Worm (Caenorhabditis elegans) whole organism, L4 larva: Measurements from ENCODE around the gene T23G5.2.

ENCODE experiments used
- F26F4.8 ChIP-seq: fragments of 200-800 bp; sonication (Bioruptor generic); conservative IDR thresholded peaks from 2 replicates; pipeline ENCODE4 v1.3.6; 2022; ENCODE audit warnings: missing genetic modification characterization, missing compliant biosample characterization
- F37D6.2 ChIP-seq: sonication (generic microtip); optimal IDR thresholded peaks from 2 replicates; lab custom pipeline; 2016; ENCODE audit warnings: mild to moderate bottlenecking, missing genetic modification characterization, missing compliant biosample characterization
- R02D3.7 ChIP-seq: fragments of 150-350 bp; sonication (generic microtip); optimal IDR thresholded peaks from 3 replicates; lab custom pipeline; 2014; ENCODE audit warnings: missing biosample characterization, missing genetic modification characterization
- T20F7.1 ChIP-seq: fragments of 200-800 bp; sonication (Bioruptor generic); optimal IDR thresholded peaks from 2 replicates; lab custom pipeline; 2018; ENCODE audit warnings: mild to moderate bottlenecking, missing genetic modification characterization, missing compliant biosample characterization
- T26A8.4 ChIP-seq: fragments of 200-800 bp; sonication (Bioruptor generic); IDR thresholded peaks from 2 replicates; pipeline ENCODE4 v1.3.6; 2022; ENCODE audit warnings: missing genetic modification characterization, missing compliant biosample characterization
- Y5F2A.4 ChIP-seq: fragments of 200-800 bp; sonication (Bioruptor generic); optimal IDR thresholded peaks from 2 replicates; lab custom pipeline; 2018; ENCODE audit warnings: mild to moderate bottlenecking, missing genetic modification characterization, missing compliant biosample characterization
- Y75B8A.6 ChIP-seq: fragments of 200-800 bp; sonication (Bioruptor generic); IDR thresholded peaks from 2 replicates; pipeline ENCODE4 v1.3.6; 2022; ENCODE audit warnings: missing genetic modification reagents, missing genetic modification characterization, missing compliant biosample characterization
- ZK337.2 ChIP-seq: fragments of 200-800 bp; sonication (Bioruptor generic); IDR thresholded peaks from 2 replicates; pipeline ENCODE4 v1.3.6; 2022; ENCODE audit warnings: missing genetic modification reagents, missing genetic modification characterization, missing compliant biosample characterization
- aha-1 ChIP-seq: fragments of 150-350 bp; peaks from one replicate; lab custom pipeline; 2014; ENCODE audit warnings: missing biosample characterization, missing genetic modification characterization
- arid-1 ChIP-seq: fragments of 200-800 bp; sonication (Bioruptor generic); conservative IDR thresholded peaks from 2 replicates; pipeline ENCODE4 v1.3.6; 2022; ENCODE audit warnings: missing genetic modification reagents, missing genetic modification characterization, missing compliant biosample characterization
- attf-4 ChIP-seq: sonication (generic microtip); optimal IDR thresholded peaks from 3 replicates; lab custom pipeline; 2017; ENCODE audit warnings: missing biosample characterization, missing genetic modification characterization
- ceh-20 ChIP-seq: fragments of 200-800 bp; sonication (Bioruptor generic); IDR thresholded peaks from 2 replicates; pipeline ENCODE4 v1.3.6; 2022; ENCODE audit warnings: missing genetic modification reagents, missing genetic modification characterization, missing compliant biosample characterization
- ceh-32 ChIP-seq: sonication (generic microtip); optimal IDR thresholded peaks from 2 replicates; lab custom pipeline; 2016; ENCODE audit warnings: mild to moderate bottlenecking, missing genetic modification characterization, missing compliant biosample characterization; ENCODE audit not compliant: poor library complexity
- ceh-44 ChIP-seq: fragments of 200-800 bp; sonication (Bioruptor generic); IDR thresholded peaks from 2 replicates; pipeline ENCODE4 v1.3.6; 2022; ENCODE audit warnings: missing genetic modification reagents, missing genetic modification characterization, missing compliant biosample characterization
- cey-2 ChIP-seq: sonication (generic microtip); optimal IDR thresholded peaks from 3 replicates; lab custom pipeline; 2017; ENCODE audit warnings: missing genetic modification characterization, mild to moderate bottlenecking, missing compliant biosample characterization, antibody characterized with exemption, borderline replicate concordance; ENCODE audit not compliant: insufficient read depth
- ctbp-1 ChIP-seq: fragments of 200-800 bp; sonication (Bioruptor generic); IDR thresholded peaks from 2 replicates; pipeline ENCODE4 v1.3.6; 2022; ENCODE audit warnings: missing genetic modification reagents, missing genetic modification characterization, missing compliant biosample characterization
- daf-19 ChIP-seq: fragments of 200-800 bp; sonication (Bioruptor generic); conservative IDR thresholded peaks from 2 replicates; pipeline ENCODE4 v1.3.6; 2022; ENCODE audit warnings: missing genetic modification characterization, missing compliant biosample characterization
- dmd-8 ChIP-seq: fragments of 200-800 bp; sonication (Bioruptor generic); IDR thresholded peaks from 2 replicates; pipeline ENCODE4 v1.3.6; 2022; ENCODE audit warnings: missing genetic modification characterization, missing compliant biosample characterization
- dpl-1 ChIP-seq: fragments of 150-350 bp; optimal IDR thresholded peaks from 2 replicates; lab custom pipeline; 2014; ENCODE audit warnings: missing biosample characterization, missing genetic modification reagents, missing genetic modification characterization
- dve-1 ChIP-seq: sonication (generic microtip); optimal IDR thresholded peaks from 2 replicates; lab custom pipeline; 2017; ENCODE audit warnings: antibody characterized with exemption, mild to moderate bottlenecking, missing genetic modification characterization, missing compliant biosample characterization; ENCODE audit not compliant: insufficient read depth
- fos-1 ChIP-seq: fragments of 150-350 bp; optimal IDR thresholded peaks from 2 replicates; lab custom pipeline; 2014; ENCODE audit warnings: missing biosample characterization, missing genetic modification characterization
- hif-1 ChIP-seq, 2 experiments: sonication (generic microtip); optimal IDR thresholded peaks; 2 replicates each; lab custom pipeline; 2016 to 2017; ENCODE audit warnings: missing compliant biosample characterization in 2 of 2, missing genetic modification characterization in 2 of 2, missing genetic modification reagents in 2 of 2, missing genotype in 2 of 2, mild to moderate bottlenecking in 1 of 2
- hlh-11 ChIP-seq: fragments of 200-800 bp; sonication (Bioruptor generic); optimal IDR thresholded peaks from 2 replicates; lab custom pipeline; 2018; ENCODE audit warnings: mild to moderate bottlenecking, missing genetic modification characterization, missing compliant biosample characterization
- lin-15B ChIP-seq: fragments of 150-350 bp; sonication (generic microtip); optimal IDR thresholded peaks from 3 replicates; lab custom pipeline; 2014; ENCODE audit warnings: missing biosample characterization, missing genetic modification characterization
- lin-29 ChIP-seq: fragments of 200-800 bp; sonication (Bioruptor generic); IDR thresholded peaks from 2 replicates; pipeline ENCODE4 v1.3.6; 2022; ENCODE audit warnings: missing genetic modification reagents, missing genetic modification characterization, missing compliant biosample characterization
- lsy-2 ChIP-seq, 2 experiments: fragments of 150-350 bp in 1 of 2; sonication (generic microtip) in 1 of 2; optimal IDR thresholded peaks; 2 replicates each; lab custom pipeline; 2014 to 2017; ENCODE audit warnings: missing biosample characterization in 2 of 2, missing genetic modification characterization in 2 of 2
- mdl-1 ChIP-seq, 2 experiments: fragments of 150-350 bp in 1 of 2; sonication (generic microtip) in 1 of 2; optimal IDR thresholded peaks; 2 replicates each; lab custom pipeline; 2014 to 2017; ENCODE audit warnings: missing biosample characterization in 2 of 2, missing genetic modification characterization in 2 of 2
- mep-1 ChIP-seq: fragments of 150-350 bp; sonication (generic microtip); optimal IDR thresholded peaks from 3 replicates; lab custom pipeline; 2014; ENCODE audit warnings: missing biosample characterization, missing genetic modification characterization
- mxl-3 ChIP-seq: fragments of 200-800 bp; sonication (Bioruptor generic); optimal IDR thresholded peaks from 2 replicates; lab custom pipeline; 2018; ENCODE audit warnings: mild to moderate bottlenecking, missing genetic modification characterization, missing compliant biosample characterization
- nhr-11 ChIP-seq: fragments of 150-350 bp; optimal IDR thresholded peaks from 2 replicates; lab custom pipeline; 2014; ENCODE audit warnings: missing biosample characterization, missing genetic modification characterization
- nhr-111 ChIP-seq: fragments of 200-800 bp; sonication (Bioruptor generic); optimal IDR thresholded peaks from 2 replicates; lab custom pipeline; 2018; ENCODE audit warnings: mild to moderate bottlenecking, missing genetic modification characterization, missing compliant biosample characterization
- nhr-237 ChIP-seq: sonication (generic microtip); optimal IDR thresholded peaks from 2 replicates; lab custom pipeline; 2017; ENCODE audit warnings: missing biosample characterization, missing genetic modification characterization
- nhr-28 ChIP-seq: fragments of 150-350 bp; optimal IDR thresholded peaks from 2 replicates; lab custom pipeline; 2014; ENCODE audit warnings: missing biosample characterization, missing genetic modification characterization
- nhr-77 ChIP-seq: fragments of 150-350 bp; optimal IDR thresholded peaks from 2 replicates; lab custom pipeline; 2014; ENCODE audit warnings: missing biosample characterization, missing genetic modification characterization
- php-3 ChIP-seq: fragments of 200-800 bp; sonication (Bioruptor generic); IDR thresholded peaks from 2 replicates; pipeline ENCODE4 v1.3.6; 2022; ENCODE audit warnings: missing genetic modification reagents, missing genetic modification characterization, missing compliant biosample characterization
- pqm-1 ChIP-seq: sonication (generic microtip); optimal IDR thresholded peaks from 2 replicates; lab custom pipeline; 2017; ENCODE audit warnings: missing biosample characterization, missing genetic modification characterization
- snpc-1.2 ChIP-seq: fragments of 200-800 bp; sonication (Bioruptor generic); IDR thresholded peaks from 2 replicates; pipeline ENCODE4 v1.3.6; 2022; ENCODE audit warnings: missing genetic modification reagents, missing genetic modification characterization, missing compliant biosample characterization
- spr-3 ChIP-seq: fragments of 200-800 bp; sonication (Bioruptor generic); optimal IDR thresholded peaks from 2 replicates; lab custom pipeline; 2018; ENCODE audit warnings: mild to moderate bottlenecking, missing genetic modification characterization, missing compliant biosample characterization
- tag-97 ChIP-seq: fragments of 200-800 bp; sonication (Bioruptor generic); IDR thresholded peaks from 2 replicates; pipeline ENCODE4 v1.3.6; 2022; ENCODE audit warnings: missing genetic modification characterization, missing compliant biosample characterization
- unc-39 ChIP-seq: sonication (generic microtip); optimal IDR thresholded peaks from 2 replicates; lab custom pipeline; 2017; ENCODE audit warnings: missing biosample characterization, missing genetic modification characterization
- unc-62 ChIP-seq, 3 experiments: fragments of 150-350 bp in 1 of 3; sonication (generic microtip); optimal IDR thresholded peaks in 2 of 3; peaks in 1 of 3; 1 replicate in 1 of 3; 2 replicates in 2 of 3; lab custom pipeline; 2014 to 2017; ENCODE audit warnings: missing biosample characterization in 3 of 3, missing genetic modification characterization in 3 of 3, missing genetic modification reagents in 3 of 3, missing genotype in 1 of 3
- zip-11 ChIP-seq: fragments of 200-800 bp; sonication (Bioruptor generic); IDR thresholded peaks from 2 replicates; pipeline ENCODE4 v1.3.6; 2022; ENCODE audit warnings: missing genetic modification characterization, missing compliant biosample characterization
- zip-2 ChIP-seq: fragments of 150-350 bp; optimal IDR thresholded peaks from 2 replicates; lab custom pipeline; 2014; ENCODE audit warnings: missing biosample characterization, missing genetic modification characterization
- ztf-11 ChIP-seq: fragments of 150-350 bp; optimal IDR thresholded peaks from 2 replicates; lab custom pipeline; 2014; ENCODE audit warnings: missing biosample characterization, missing genetic modification characterization
- ztf-7 ChIP-seq: fragments of 150-350 bp; optimal IDR thresholded peaks from 2 replicates; lab custom pipeline; 2014; ENCODE audit warnings: missing biosample characterization, missing genetic modification characterization

The T23G5.2 gene

ce11 chrIII:9271389-9271918, 35.3 kb upstream of the T23G5.2 start:
- TF ChIP-seq dmd-8 (GFP tag; lab: Robert Waterston, UW) (no peak), unc-62 (GFP tag; optimal IDR thresholded peaks at IDR 0.05 in 1 of 2; lab: Kevin White, UChicago) (peak in 1 of 2 experiments; percentile 90), unc-62 (tag; optimal IDR thresholded peaks at IDR 0.05; lab: Kevin White, UChicago) (no peak), nhr-111 (GFP tag; lab: Kevin White, UChicago) (no peak), Y75B8A.6 (GFP tag; lab: Robert Waterston, UW) (no peak), lsy-2 (tag; optimal IDR thresholded peaks at IDR 0.05; lab: Kevin White, UChicago) (no peak), ceh-44 (GFP tag; lab: Robert Waterston, UW) (no peak), ctbp-1 (GFP tag; lab: Robert Waterston, UW) (0 out of 2 replicates have a peak, but pooled peaks have one; percentile 32), spr-3 (GFP tag; lab: Kevin White, UChicago) (no peak), cey-2 (tag; lab: Kevin White, UChicago) (no peak)

- TF ChIP-seq ztf-11 (tag; lab: Kevin White, UChicago) (no peak), ceh-32 (tag; lab: Kevin White, UChicago) (no peak), php-3 (no peak), aha-1 (peak; percentile 88), hlh-11 (tag; lab: Kevin White, UChicago) (peak; percentile 19), mxl-3 (GFP tag; lab: Kevin White, UChicago) (peak; percentile 6), tag-97 (GFP tag; lab: Robert Waterston, UW) (no peak)
Observed at ce11 chrIII:9270183-9270582, 34.1 kb upstream of the T23G5.2 start.

- TF ChIP-seq dve-1 = peak; percentile 62
- TF ChIP-seq zip-11 = no peak
- TF ChIP-seq T20F7.1 = peak; percentile 15
- TF ChIP-seq nhr-77 (tag; lab: Kevin White, UChicago) = peak; percentile 6
- TF ChIP-seq mdl-1 (tag; optimal IDR thresholded peaks at IDR 0.05; lab: Kevin White, UChicago) = peak in 1 of 2 experiments; percentile 56
- TF ChIP-seq mep-1 (tag; lab: Kevin White, UChicago) = peak; percentile 9
- peak; percentile 56 for TF ChIP-seq hlh-11 (tag; lab: Kevin White, UChicago)
- TF ChIP-seq Y5F2A.4 (GFP tag; lab: Kevin White, UChicago) = no peak
- no peak for TF ChIP-seq R02D3.7 (tag; lab: Kevin White, UChicago)
- no peak for TF ChIP-seq zip-2 (tag; lab: Kevin White, UChicago)
- TF ChIP-seq ZK337.2 = no peak
- TF ChIP-seq fos-1 (tag; lab: Kevin White, UChicago) = no peak
- 0 out of 2 replicates have a peak, but pooled peaks have one; percentile 47 for TF ChIP-seq ceh-20
- TF ChIP-seq hif-1 (tag; optimal IDR thresholded peaks at IDR 0.05; lab: Kevin White, UChicago) = no peak
- TF ChIP-seq nhr-28 (tag; lab: Kevin White, UChicago) = peak; percentile 57
- no peak for TF ChIP-seq ceh-44 (GFP tag; lab: Robert Waterston, UW)
- no peak for TF ChIP-seq unc-39 (tag; lab: Kevin White, UChicago)
- no peak for TF ChIP-seq arid-1 (GFP tag; lab: Robert Waterston, UW)
- TF ChIP-seq ztf-7 (tag; lab: Kevin White, UChicago) = no peak
- TF ChIP-seq spr-3 (GFP tag; lab: Kevin White, UChicago) = no peak
- no peak for TF ChIP-seq dpl-1 (GFP tag; lab: Kevin White, UChicago)
- TF ChIP-seq nhr-237 (tag; lab: Kevin White, UChicago) = no peak
- TF ChIP-seq snpc-1.2 (GFP tag; lab: Robert Waterston, UW) = no peak
- TF ChIP-seq ceh-32 (tag; lab: Kevin White, UChicago) = no peak
- no peak for TF ChIP-seq F26F4.8 (GFP tag; lab: Robert Waterston, UW)
- TF ChIP-seq F37D6.2 (tag; lab: Kevin White, UChicago) = no peak
- peak; percentile 83 for TF ChIP-seq php-3
- no peak for TF ChIP-seq T26A8.4 (GFP tag; lab: Robert Waterston, UW)
- TF ChIP-seq attf-4 = no peak
- no peak for TF ChIP-seq nhr-11
- no peak for TF ChIP-seq daf-19 (GFP tag; lab: Robert Waterston, UW)
- TF ChIP-seq lin-29 (GFP tag; lab: Robert Waterston, UW) = no peak
- no peak for TF ChIP-seq pqm-1
- TF ChIP-seq unc-62 (GFP tag; optimal IDR thresholded peaks at IDR 0.05 in 1 of 2; lab: Kevin White, UChicago) = peak in 1 of 2 experiments; percentile 89
- no peak for TF ChIP-seq unc-62 (tag; optimal IDR thresholded peaks at IDR 0.05; lab: Kevin White, UChicago)
- TF ChIP-seq lin-15B (tag; lab: Kevin White, UChicago) = no peak
Observed at ce11 chrIII:9269012-9269471, 32.9 kb upstream of the T23G5.2 start, which contains the start of gene clip-1. Gene clip-1 (minus strand): TSS chrIII:9269062.
